Worm (Caenorhabditis elegans): Measurements from ENCODE around the gene F44B9.8.

F44B9.8 gene

ce11 chrIII:8042775-8043174, 13.3 kb upstream of the F44B9.8 start, which contains the start of gene K12H4.6:
Gene K12H4.6, minus strand, starts transcription at chrIII:8042875.
- TF ChIP-seq him-1 (tag; optimal IDR thresholded peaks at IDR 0.05) (no peak), W03F9.2 (tag; optimal IDR thresholded peaks at IDR 0.05) (no peak), dao-5 (tag; optimal IDR thresholded peaks at IDR 0.05) (no peak)

ce11 chrIII:8037941-8038340, 8.5 kb upstream of the F44B9.8 start, which contains the start of gene dpf-6:
Gene dpf-6, plus strand, starts transcription at chrIII:8038241.
- TF ChIP-seq him-1 (tag; optimal IDR thresholded peaks at IDR 0.05) (no peak), W03F9.2 (tag; optimal IDR thresholded peaks at IDR 0.05) (no peak)

- no peak for TF ChIP-seq W03F9.2 (tag; optimal IDR thresholded peaks at IDR 0.05)
- TF ChIP-seq him-1 (tag; optimal IDR thresholded peaks at IDR 0.05) = no peak
- TF ChIP-seq dao-5 (tag; optimal IDR thresholded peaks at IDR 0.05) = no peak
These were observed 7.0 kb upstream of the F44B9.8 start for ce11 chrIII:8036497-8036896.

ce11 chrIII:8036050-8036449, 6.6 kb upstream of the F44B9.8 start:
- TF ChIP-seq him-1 (tag; optimal IDR thresholded peaks at IDR 0.05) (no peak), W03F9.2 (tag; optimal IDR thresholded peaks at IDR 0.05) (no peak), dao-5 (tag; optimal IDR thresholded peaks at IDR 0.05) (no peak)

ce11 chrIII:8033534-8033933, 4.1 kb upstream of the F44B9.8 start, which contains the start of gene F44B9.10:
Gene F44B9.10, minus strand, starts transcription at chrIII:8033634.
- TF ChIP-seq him-1 (tag; optimal IDR thresholded peaks at IDR 0.05) (no peak), dao-5 (tag; optimal IDR thresholded peaks at IDR 0.05) (no peak), W03F9.2 (tag; optimal IDR thresholded peaks at IDR 0.05) (no peak)

- TF ChIP-seq W03F9.2 (tag; optimal IDR thresholded peaks at IDR 0.05) (no peak), him-1 (tag; optimal IDR thresholded peaks at IDR 0.05) (no peak), dao-5 (tag; optimal IDR thresholded peaks at IDR 0.05) (no peak)
These were observed 1.5 kb upstream of the F44B9.8 start, which contains the start of gene F44B9.9 for ce11 chrIII:8030963-8031362. Gene F44B9.9, minus strand, starts transcription at chrIII:8031063.

- TF ChIP-seq W03F9.2 (tag; optimal IDR thresholded peaks at IDR 0.05) (no peak), dao-5 (tag; optimal IDR thresholded peaks at IDR 0.05) (no peak), him-1 (tag; optimal IDR thresholded peaks at IDR 0.05) (no peak)
These were observed 1.5 kb downstream of the F44B9.8 start, which contains the start of gene mdt-30 for ce11 chrIII:8027942-8028341. Gene mdt-30, minus strand, starts transcription at chrIII:8028042.

ce11 chrIII:8022077-8022476, 7.4 kb downstream of the F44B9.8 start, which contains the start of gene F44B9.2:
Gene F44B9.2, plus strand, starts transcription at chrIII:8022463.
- TF ChIP-seq W03F9.2 (tag; optimal IDR thresholded peaks at IDR 0.05) (no peak), him-1 (tag; optimal IDR thresholded peaks at IDR 0.05) (no peak), dao-5 (tag; optimal IDR thresholded peaks at IDR 0.05) (no peak)

- peak; percentile 72 for TF ChIP-seq W03F9.2 (tag; optimal IDR thresholded peaks at IDR 0.05)
- TF ChIP-seq dao-5 (tag; optimal IDR thresholded peaks at IDR 0.05) = no peak
These were observed 8.6 kb downstream of the F44B9.8 start, which contains the start of gene lin-36 for ce11 chrIII:8020823-8021332. Gene lin-36, minus strand, starts transcription at chrIII:8020873.

- no peak for TF ChIP-seq dao-5 (tag; optimal IDR thresholded peaks at IDR 0.05)
- TF ChIP-seq him-1 (tag; optimal IDR thresholded peaks at IDR 0.05) = no peak
- TF ChIP-seq W03F9.2 (tag; optimal IDR thresholded peaks at IDR 0.05) = no peak
These were observed 12.4 kb downstream of the F44B9.8 start for ce11 chrIII:8017053-8017452.

ce11 chrIII:8016438-8016837, 13.0 kb downstream of the F44B9.8 start, which contains the start of gene F44B9.5:
Gene F44B9.5, minus strand, starts transcription at chrIII:8016538.
- TF ChIP-seq W03F9.2 (tag; optimal IDR thresholded peaks at IDR 0.05) (no peak), dao-5 (tag; optimal IDR thresholded peaks at IDR 0.05) (no peak), him-1 (tag; optimal IDR thresholded peaks at IDR 0.05) (no peak)

ce11 chrIII:8013582-8013981, 15.9 kb downstream of the F44B9.8 start:
- TF ChIP-seq W03F9.2 (tag; optimal IDR thresholded peaks at IDR 0.05) (no peak), dao-5 (tag; optimal IDR thresholded peaks at IDR 0.05) (no peak), him-1 (tag; optimal IDR thresholded peaks at IDR 0.05) (no peak)

ce11 chrIII:8010260-8010822, 19.1 kb downstream of the F44B9.8 start, which contains the start of gene cit-1.2:
Gene cit-1.2, plus strand, starts transcription at chrIII:8010772.
- TF ChIP-seq him-1 (tag; optimal IDR thresholded peaks at IDR 0.05) = no peak
- no peak for TF ChIP-seq W03F9.2 (tag; optimal IDR thresholded peaks at IDR 0.05)
- no peak for TF ChIP-seq dao-5 (tag; optimal IDR thresholded peaks at IDR 0.05)

ce11 chrIII:8009769-8010168, 19.7 kb downstream of the F44B9.8 start, which contains the start of gene cit-1.1:
Gene cit-1.1, minus strand, starts transcription at chrIII:8009821.
- no peak for TF ChIP-seq him-1 (tag; optimal IDR thresholded peaks at IDR 0.05)
- TF ChIP-seq W03F9.2 (tag; optimal IDR thresholded peaks at IDR 0.05) = peak; percentile 27

Measured in whole organism, L4/young adult.